Fruit fly (Drosophila melanogaster) whole organism, wandering third instar larva: ENCODE measurements around the gene CG8475.

Source experiments
- CG32264 ChIP-seq: fragments of 200-800 bp; sonication (Bioruptor generic); optimal IDR thresholded peaks from 2 replicates; lab custom pipeline; 2016; ENCODE audit warnings: missing biosample characterization, missing genetic modification characterization
- Hr83 ChIP-seq: fragments of 200-300 bp; sonication (Bioruptor generic); optimal IDR thresholded peaks from 2 replicates; lab custom pipeline; 2016; ENCODE audit warnings: missing biosample characterization, mild to moderate bottlenecking, missing genetic modification characterization, moderate library complexity; ENCODE audit not compliant: poor library complexity, severe bottlenecking
- Mio ChIP-seq: sonication (Bioruptor generic); optimal IDR thresholded peaks from 2 replicates; lab custom pipeline; 2016; ENCODE audit warnings: missing biosample characterization, missing genetic modification characterization
- br ChIP-seq: fragments of 200-800 bp; sonication (Bioruptor generic); optimal IDR thresholded peaks from 2 replicates; lab custom pipeline; 2016; ENCODE audit warnings: missing biosample characterization, missing genetic modification characterization
- jim ChIP-seq: fragments of 175-275, 200-325 bp; sonication (Bioruptor generic); optimal IDR thresholded peaks from 2 replicates; lab custom pipeline; 2016; ENCODE audit warnings: missing biosample characterization, mild to moderate bottlenecking, missing genetic modification characterization
- pan ChIP-seq: fragments of >200 bp; optimal IDR thresholded peaks from 2 replicates; lab custom pipeline; 2017
- psq ChIP-seq: fragments of 200-800 bp; sonication (Bioruptor generic); optimal IDR thresholded peaks from 3 replicates; lab custom pipeline; 2017; ENCODE audit warnings: missing biosample characterization, mild to moderate bottlenecking, missing genetic modification characterization, moderate library complexity
- sv ChIP-seq: fragments of 200-800 bp; sonication (Bioruptor generic); optimal IDR thresholded peaks from 3 replicates; lab custom pipeline; 2016; ENCODE audit warnings: missing biosample characterization, missing genetic modification characterization

- TF ChIP-seq CG32264 (GFP tag; lab: Kevin White, UChicago) (no peak), psq (GFP tag; lab: Kevin White, UChicago) (no peak), sv (no peak), jim (GFP tag; lab: Kevin White, UChicago) (no peak), Hr83 (GFP tag; lab: Kevin White, UChicago) (no peak), Mio (GFP tag; lab: Kevin White, UChicago) (no peak), pan (lab: Kevin White, UChicago) (no peak), br (GFP tag; lab: Kevin White, UChicago) (no peak)
Measured at dm6 chr2L:8161994-8162306, 34.8 kb downstream of the CG8475 start.
